Worm (Caenorhabditis elegans): ENCODE results near the gene B0252.3.

ce11 chrII:6932978-6933377 is 25.4 kb upstream of the B0252.3 start:
- TF ChIP-seq unc-55 (GFP tag; optimal IDR thresholded peaks at IDR 0.05) (no peak), K02D7.2 (tag; optimal IDR thresholded peaks at IDR 0.05) (no peak), unc-42 (tag; optimal IDR thresholded peaks at IDR 0.05) (no peak), nfya-1 (tag; optimal IDR thresholded peaks at IDR 0.05) (no peak), sox-2 (GFP tag; IDR thresholded peaks at IDR 0.05) (no peak), zip-5 (tag; optimal IDR thresholded peaks at IDR 0.05) (no peak)

Data from whole organism, late embryonic.